Worm (Caenorhabditis elegans) whole organism, L3 larva: ENCODE measurements around the gene dod-17.

Experiments
- ceh-9 ChIP-seq: sonication (generic microtip); optimal IDR thresholded peaks from 2 replicates; lab custom pipeline; 2018; ENCODE audit warnings: missing biosample characterization, missing genetic modification characterization
- daf-12 ChIP-seq: fragments of 150-350 bp; optimal IDR thresholded peaks from 2 replicates; lab custom pipeline; 2014; ENCODE audit warnings: missing biosample characterization, missing genetic modification reagents, missing genetic modification characterization
- fos-1 ChIP-seq: fragments of 150-350 bp; optimal IDR thresholded peaks from 2 replicates; lab custom pipeline; 2014; ENCODE audit warnings: missing biosample characterization, missing genetic modification characterization
- lin-39 ChIP-seq: fragments of 150-350 bp; optimal IDR thresholded peaks from 2 replicates; lab custom pipeline; 2018; ENCODE audit warnings: missing biosample characterization, missing genetic modification reagents, missing genetic modification characterization
- nhr-12 ChIP-seq: fragments of 150-350 bp; optimal IDR thresholded peaks from 2 replicates; lab custom pipeline; 2014; ENCODE audit warnings: missing biosample characterization, missing genetic modification characterization
- nhr-23 ChIP-seq: fragments of 150-350 bp; optimal IDR thresholded peaks from 2 replicates; lab custom pipeline; 2014; ENCODE audit warnings: missing biosample characterization, missing genetic modification reagents, missing genetic modification characterization
- nhr-237 ChIP-seq: fragments of 150-350 bp; optimal IDR thresholded peaks from 2 replicates; lab custom pipeline; 2014; ENCODE audit warnings: missing biosample characterization, missing genetic modification characterization
- nhr-76 ChIP-seq: fragments of 150-350 bp; sonication (generic microtip); optimal IDR thresholded peaks from 5 replicates; lab custom pipeline; 2014; ENCODE audit warnings: missing biosample characterization, missing genetic modification characterization
- pha-4 ChIP-seq: fragments of 150-350 bp; optimal IDR thresholded peaks from 2 replicates; lab custom pipeline; 2014; ENCODE audit warnings: missing biosample characterization, missing genetic modification reagents, missing genetic modification characterization
- pqm-1 ChIP-seq: fragments of 150-350 bp; optimal IDR thresholded peaks from 2 replicates; lab custom pipeline; 2017; ENCODE audit warnings: missing biosample characterization, missing genetic modification characterization, inconsistent platforms
- snpc-4 ChIP-seq: fragments of 150-350 bp; optimal IDR thresholded peaks from 2 replicates; lab custom pipeline; 2014; ENCODE audit warnings: missing biosample characterization, missing genetic modification characterization
- tbx-2 ChIP-seq: sonication (generic microtip); optimal IDR thresholded peaks from 2 replicates; lab custom pipeline; 2016; ENCODE audit warnings: mild to moderate bottlenecking, missing genetic modification characterization, missing compliant biosample characterization
- unc-62 ChIP-seq: fragments of 150-350 bp; sonication (generic microtip); optimal IDR thresholded peaks from 4 replicates; lab custom pipeline; 2014; ENCODE audit warnings: missing biosample characterization, missing genetic modification reagents, missing genetic modification characterization
- zag-1 ChIP-seq: fragments of 150-350 bp; optimal IDR thresholded peaks from 2 replicates; lab custom pipeline; 2014; ENCODE audit warnings: missing biosample characterization, missing genetic modification characterization

ce11 chrIV:12967303-12967702 is 8.8 kb upstream of the dod-17 start:
- TF ChIP-seq zag-1 (tag; lab: Kevin White, UChicago) (no peak), nhr-12 (no peak), pqm-1 (tag; lab: Kevin White, UChicago) (no peak), fos-1 (tag; lab: Kevin White, UChicago) (no peak), snpc-4 (tag; lab: Kevin White, UChicago) (no peak), nhr-237 (no peak), lin-39 (tag; lab: Kevin White, UChicago) (no peak), daf-12 (no peak), pha-4 (tag; lab: Kevin White, UChicago) (no peak), unc-62 (GFP tag; lab: Kevin White, UChicago) (no peak), nhr-76 (tag; lab: Kevin White, UChicago) (no peak), ceh-9 (tag; lab: Kevin White, UChicago) (no peak), nhr-23 (tag; lab: Kevin White, UChicago) (no peak), tbx-2 (tag; lab: Kevin White, UChicago) (no peak)
